Fruit fly (Drosophila melanogaster) whole organism, embryonic: ENCODE data around the gene DopEcR.
A peak's percentile ranks its signal among the peaks of the same experiment; 100 is the strongest.

ENCODE experiments used
- CG12659 ChIP-seq: fragments of 200-800 bp; sonication (Bioruptor generic); optimal IDR thresholded peaks from 3 replicates; lab custom pipeline; 2017; ENCODE audit warnings: mild to moderate bottlenecking, missing biosample characterization, missing genetic modification reagents, missing genetic modification characterization
- CG13123 ChIP-seq: fragments of 200-800 bp; sonication (Bioruptor generic); optimal IDR thresholded peaks from 2 replicates; lab custom pipeline; 2016; ENCODE audit warnings: missing biosample characterization, missing genetic modification characterization
- CG2199 ChIP-seq: fragments of 200-800 bp; sonication (Bioruptor generic); IDR thresholded peaks from 3 replicates; pipeline ENCODE4 v1.3.6; 2022; ENCODE audit warnings: missing biosample characterization, missing genetic modification characterization
- CHES-1-like ChIP-seq: fragments of 200-800 bp; sonication (Bioruptor generic); optimal IDR thresholded peaks from 2 replicates; lab custom pipeline; 2016; ENCODE audit warnings: missing biosample characterization, missing genetic modification characterization
- Deaf1 ChIP-seq: fragments of 200-800 bp; optimal IDR thresholded peaks from 3 replicates; lab custom pipeline; 2019; ENCODE audit warnings: missing biosample characterization, mild to moderate bottlenecking, missing genetic modification characterization, moderate library complexity
- E2f2 ChIP-seq: fragments of 200-800 bp; sonication (Bioruptor generic); IDR thresholded peaks from 2 replicates; pipeline ENCODE4 v1.3.6; 2022; ENCODE audit warnings: missing biosample characterization, missing genetic modification characterization
- GATAe ChIP-seq: fragments of 200-800 bp; sonication (Bioruptor generic); conservative IDR thresholded peaks from 2 replicates; pipeline ENCODE4 v1.3.6; 2022; ENCODE audit warnings: missing biosample characterization, missing genetic modification characterization
- YL-1 ChIP-seq: fragments of 200-800 bp; sonication (Bioruptor generic); optimal IDR thresholded peaks from 3 replicates; lab custom pipeline; 2017; ENCODE audit warnings: missing biosample characterization, mild to moderate bottlenecking, missing genetic modification characterization
- exex ChIP-seq: fragments of 200-800 bp; sonication (Bioruptor generic); optimal IDR thresholded peaks from 4 replicates; lab custom pipeline; 2018; ENCODE audit warnings: missing biosample characterization, mild to moderate bottlenecking, missing genetic modification characterization, moderate library complexity
- gfzf ChIP-seq: fragments of 200-800 bp; sonication (Bioruptor generic); optimal IDR thresholded peaks from 2 replicates; lab custom pipeline; 2016; ENCODE audit warnings: missing biosample characterization, mild to moderate bottlenecking, missing genetic modification characterization, moderate library complexity
- stwl ChIP-seq: fragments of 200-800 bp; sonication (Bioruptor generic); optimal IDR thresholded peaks from 3 replicates; lab custom pipeline; 2018; ENCODE audit warnings: missing biosample characterization, mild to moderate bottlenecking, missing genetic modification characterization, moderate library complexity
- sug ChIP-seq: fragments of 200-800 bp; optimal IDR thresholded peaks from 2 replicates; lab custom pipeline; 2019; ENCODE audit warnings: missing biosample characterization, mild to moderate bottlenecking, missing genetic modification characterization, moderate library complexity
- trem ChIP-seq: fragments of 200-800 bp; optimal IDR thresholded peaks from 3 replicates; lab custom pipeline; 2019; ENCODE audit warnings: missing biosample characterization, mild to moderate bottlenecking, missing genetic modification characterization, moderate library complexity

Gene DopEcR

dm6 chr3L:4318677-4319580 is 61.3 kb downstream of the DopEcR start, which contains the start of gene PMP34 (continued):
- TF ChIP-seq CG13123 = no peak
- peak; percentile 34 for TF ChIP-seq YL-1 (GFP tag; lab: Kevin White, UChicago)
- TF ChIP-seq CHES-1-like (GFP tag; lab: Kevin White, UChicago) = peak; percentile 20
- TF ChIP-seq CG2199 = 0 out of 3 replicates have a peak, but pooled peaks have one; percentile 29
- peak; percentile 63 for TF ChIP-seq gfzf
- peak; percentile 26 for TF ChIP-seq trem (tag; lab: Kevin White, UChicago)
- TF ChIP-seq E2f2 (GFP tag; lab: Robert Waterston, UW) = peak; percentile 11; the same call in 1 of the 2 replicates
- peak; percentile 72 for TF ChIP-seq sug
- TF ChIP-seq CG12659 (GFP tag; lab: Kevin White, UChicago) = peak; percentile 33
- peak; percentile 57; the same call in 1 of the 2 replicates for TF ChIP-seq GATAe (GFP tag; lab: Robert Waterston, UW)
- peak; percentile 89 for TF ChIP-seq Deaf1
- peak; percentile 70 for TF ChIP-seq exex
- TF ChIP-seq stwl (tag; lab: Kevin White, UChicago) = peak; percentile 69
- TF ChIP-seq, all 482 proteins: peak for 34
